Fruit fly (Drosophila melanogaster) whole organism, embryonic: ENCODE results near the gene Nopp140.

ENCODE experiments used
- Atf3 ChIP-seq: fragments of 200-800 bp; sonication (Bioruptor generic); optimal IDR thresholded peaks from 3 replicates; lab custom pipeline; 2016; ENCODE audit warnings: missing biosample characterization, missing genetic modification characterization
- Awh ChIP-seq: fragments of 200-800 bp; sonication (Bioruptor generic); IDR thresholded peaks from 2 replicates; pipeline ENCODE4, ENCODE4 v1.3.6; 2022; ENCODE audit warnings: missing biosample characterization, missing genetic modification characterization
- CG10654 ChIP-seq: fragments of 200-800 bp; sonication (Bioruptor generic); optimal IDR thresholded peaks from 2 replicates; lab custom pipeline; 2016; ENCODE audit warnings: missing biosample characterization, missing genetic modification characterization
- CG11093 ChIP-seq: fragments of 200-800 bp; sonication (Bioruptor generic); IDR thresholded peaks from 3 replicates; pipeline ENCODE4 v1.3.6; 2022; ENCODE audit warnings: missing biosample characterization, missing genetic modification characterization
- CG11695 ChIP-seq: fragments of 200-800 bp; sonication (Bioruptor generic); IDR thresholded peaks from 3 replicates; pipeline ENCODE4 v1.3.6; 2022; ENCODE audit warnings: missing biosample characterization, missing genetic modification characterization
- CG16813 ChIP-seq: fragments of 200-800 bp; sonication (Bioruptor generic); IDR thresholded peaks from 3 replicates; pipeline ENCODE4 v1.3.6; 2022; ENCODE audit warnings: missing biosample characterization, missing genetic modification characterization; ENCODE audit not compliant: partially characterized antibody
- CG18476 ChIP-seq: fragments of 200-800 bp; sonication (Bioruptor generic); optimal IDR thresholded peaks from 2 replicates; lab custom pipeline; 2016; ENCODE audit warnings: missing biosample characterization, mild to moderate bottlenecking, missing genetic modification characterization
- CG2129 ChIP-seq: fragments of 200-800 bp; sonication (Bioruptor generic); IDR thresholded peaks from 2 replicates; pipeline ENCODE4 v1.3.6; 2022; ENCODE audit warnings: missing biosample characterization, missing genetic modification characterization; ENCODE audit not compliant: partially characterized antibody
- CG4282 ChIP-seq: fragments of 200-800 bp; sonication (Bioruptor generic); optimal IDR thresholded peaks from 2 replicates; lab custom pipeline; 2016; ENCODE audit warnings: missing biosample characterization, missing genetic modification characterization
- CG7745 ChIP-seq: fragments of 200-800 bp; sonication (Bioruptor generic); optimal IDR thresholded peaks from 2 replicates; lab custom pipeline; 2018; ENCODE audit warnings: missing biosample characterization, mild to moderate bottlenecking, missing genetic modification characterization, moderate library complexity
- CG8359 ChIP-seq: fragments of 200-800 bp; sonication (Bioruptor generic); optimal IDR thresholded peaks from 2 replicates; lab custom pipeline; 2017; ENCODE audit warnings: missing biosample characterization, mild to moderate bottlenecking, missing genetic modification characterization, borderline replicate concordance
- Dad ChIP-seq: fragments of 200-800 bp; sonication (Bioruptor generic); optimal IDR thresholded peaks from 3 replicates; lab custom pipeline; 2016; ENCODE audit warnings: missing biosample characterization, missing genetic modification characterization
- Dbx ChIP-seq: fragments of 200-800 bp; sonication (Bioruptor generic); IDR thresholded peaks from 3 replicates; pipeline ENCODE4 v1.3.6; 2022; ENCODE audit warnings: missing biosample characterization, missing genetic modification characterization
- Dek ChIP-seq: fragments of 200-800 bp; sonication (Bioruptor generic); optimal IDR thresholded peaks from 3 replicates; lab custom pipeline; 2019; ENCODE audit warnings: missing biosample characterization, mild to moderate bottlenecking, missing genetic modification characterization, moderate library complexity
- Dip2 ChIP-seq: fragments of 200-800 bp; sonication (Bioruptor generic); IDR thresholded peaks from 2 replicates; pipeline ENCODE4 v1.3.6; 2022; ENCODE audit warnings: missing biosample characterization, missing genetic modification characterization
- Doc3 ChIP-seq: fragments of 200-800 bp; sonication (Bioruptor generic); IDR thresholded peaks from 3 replicates; pipeline ENCODE4 v1.3.6; 2022; ENCODE audit warnings: missing biosample characterization, missing genetic modification characterization; ENCODE audit not compliant: partially characterized antibody
- Ets65A ChIP-seq: fragments of 200-800 bp; sonication (Bioruptor generic); peaks from one replicate; lab custom pipeline; 2016; ENCODE audit warnings: missing biosample characterization, missing genetic modification characterization
- HLH4C ChIP-seq: fragments of 200-800 bp; sonication (Bioruptor generic); IDR thresholded peaks from 3 replicates; pipeline ENCODE4 v1.3.6; 2022; ENCODE audit warnings: missing biosample characterization, missing genetic modification characterization; ENCODE audit not compliant: partially characterized antibody
- HmgZ ChIP-seq: fragments of 200-800 bp; sonication (Bioruptor generic); optimal IDR thresholded peaks from 2 replicates; lab custom pipeline; 2018; ENCODE audit warnings: missing biosample characterization, mild to moderate bottlenecking, missing genetic modification characterization
- Hr39 ChIP-seq: fragments of >200 bp; optimal IDR thresholded peaks from 2 replicates; lab custom pipeline; 2017
- Kr ChIP-seq: fragments of 200-800 bp; sonication (Bioruptor generic); optimal IDR thresholded peaks from 2 replicates; lab custom pipeline; 2017; ENCODE audit warnings: missing biosample characterization, mild to moderate bottlenecking, missing genetic modification characterization
- Lim3 ChIP-seq: fragments of 200-800 bp; sonication (Bioruptor generic); IDR thresholded peaks from 2 replicates; pipeline ENCODE4 v1.3.6; 2022; ENCODE audit warnings: missing biosample characterization, missing genetic modification characterization
- Mad ChIP-seq: fragments of 200-800 bp; sonication (Bioruptor generic); optimal IDR thresholded peaks from 2 replicates; lab custom pipeline; 2016; ENCODE audit warnings: missing biosample characterization, missing genetic modification characterization
- NK7.1 ChIP-seq: fragments of 200-800 bp; sonication (Bioruptor generic); optimal IDR thresholded peaks from 3 replicates; lab custom pipeline; 2016; ENCODE audit warnings: missing biosample characterization, missing genetic modification characterization
- Neu2 ChIP-seq: fragments of 200-800 bp; sonication (Bioruptor generic); optimal IDR thresholded peaks from 3 replicates; lab custom pipeline; 2016; ENCODE audit warnings: missing biosample characterization, missing genetic modification characterization, borderline replicate concordance
- Pdp1 ChIP-seq, 2 experiments: fragments of 200-800 bp; sonication (Bioruptor generic); optimal IDR thresholded peaks; 3 replicates each; lab custom pipeline; 2016; ENCODE audit warnings: missing biosample characterization in 2 of 2, missing genetic modification characterization in 2 of 2, mild to moderate bottlenecking in 1 of 2, moderate library complexity in 1 of 2
- Poxn ChIP-seq: fragments of 200-800 bp; sonication (Bioruptor generic); IDR thresholded peaks from 2 replicates; pipeline ENCODE4 v1.3.6; 2022; ENCODE audit warnings: missing biosample characterization, missing genetic modification characterization
- Scr ChIP-seq: fragments of 200-800 bp; sonication (Bioruptor generic); IDR thresholded peaks from 2 replicates; pipeline ENCODE4 v1.3.6; 2022; ENCODE audit warnings: missing biosample characterization, missing genetic modification characterization; ENCODE audit not compliant: partially characterized antibody
- TFAM ChIP-seq: fragments of 200-800 bp; sonication (Bioruptor generic); optimal IDR thresholded peaks from 2 replicates; lab custom pipeline; 2017; ENCODE audit warnings: missing biosample characterization, missing genetic modification characterization, inconsistent platforms
- Xbp1 ChIP-seq: fragments of 200-800 bp; sonication (Bioruptor generic); optimal IDR thresholded peaks from 3 replicates; lab custom pipeline; 2016; ENCODE audit warnings: missing biosample characterization, mild to moderate bottlenecking, missing genetic modification characterization
- ab ChIP-seq: fragments of 200-800 bp; sonication (Bioruptor generic); optimal IDR thresholded peaks from 2 replicates; lab custom pipeline; 2016; ENCODE audit warnings: missing biosample characterization, missing genetic modification characterization
- bab2 ChIP-seq: fragments of 200-800 bp; sonication (Bioruptor generic); optimal IDR thresholded peaks from 2 replicates; lab custom pipeline; 2016; ENCODE audit warnings: missing biosample characterization, missing genetic modification characterization
- caup ChIP-seq: fragments of 200-800 bp; sonication (Bioruptor generic); optimal IDR thresholded peaks from 3 replicates; lab custom pipeline; 2017; ENCODE audit warnings: missing biosample characterization, mild to moderate bottlenecking, missing genetic modification characterization, moderate library complexity; ENCODE audit not compliant: severe bottlenecking
- ci ChIP-seq: fragments of 200-800 bp; sonication (Bioruptor generic); IDR thresholded peaks from 3 replicates; pipeline ENCODE4 v1.3.6; 2022; ENCODE audit warnings: missing biosample characterization, missing genetic modification characterization
- dan ChIP-seq: fragments of 200-800 bp; sonication (Bioruptor generic); IDR thresholded peaks from 2 replicates; pipeline ENCODE4 v1.3.6; 2022; ENCODE audit warnings: missing biosample characterization, missing genetic modification characterization
- dpn ChIP-seq, 2 experiments: fragments of 200-800 bp; sonication (Bioruptor generic); optimal IDR thresholded peaks; 3 replicates each; lab custom pipeline; 2016; ENCODE audit warnings: missing biosample characterization in 2 of 2, missing genetic modification characterization in 2 of 2
- gce ChIP-seq: fragments of 200-800 bp; sonication (Bioruptor generic); IDR thresholded peaks from 3 replicates; pipeline ENCODE4 v1.3.6; 2022; ENCODE audit warnings: missing biosample characterization, missing genetic modification characterization
- gro ChIP-seq: fragments of 200-800 bp; sonication (Bioruptor generic); optimal IDR thresholded peaks from 2 replicates; lab custom pipeline; 2016; ENCODE audit warnings: missing biosample characterization, missing genetic modification characterization
- gsb ChIP-seq: fragments of 200-800 bp; sonication (Bioruptor generic); IDR thresholded peaks from 2 replicates; pipeline ENCODE4 v1.3.6; 2022; ENCODE audit warnings: missing biosample characterization, missing genetic modification characterization
- gt ChIP-seq: fragments of 200-800 bp; sonication (Bioruptor generic); IDR thresholded peaks from 2 replicates; pipeline ENCODE4 v1.3.6; 2022; ENCODE audit warnings: missing biosample characterization, missing genetic modification characterization
- kah ChIP-seq: fragments of 200-800 bp; sonication (Bioruptor generic); optimal IDR thresholded peaks from 2 replicates; lab custom pipeline; 2018; ENCODE audit warnings: missing biosample characterization, mild to moderate bottlenecking, missing genetic modification characterization
- nau ChIP-seq: fragments of 200-800 bp; sonication (Bioruptor generic); optimal IDR thresholded peaks from 3 replicates; lab custom pipeline; 2017; ENCODE audit warnings: missing biosample characterization, mild to moderate bottlenecking, missing genetic modification characterization, missing genetic modification reagents
- org-1 ChIP-seq: fragments of 200-800 bp; sonication (Bioruptor generic); optimal IDR thresholded peaks from 2 replicates; lab custom pipeline; 2017; ENCODE audit warnings: missing biosample characterization, missing genetic modification characterization
- pfk ChIP-seq: fragments of 200-800 bp; sonication (Bioruptor generic); optimal IDR thresholded peaks from 2 replicates; lab custom pipeline; 2018; ENCODE audit warnings: missing biosample characterization, mild to moderate bottlenecking, missing genetic modification characterization, moderate library complexity
- psq ChIP-seq: fragments of 200-800 bp; sonication (Bioruptor generic); optimal IDR thresholded peaks from 2 replicates; lab custom pipeline; 2017; ENCODE audit warnings: missing biosample characterization, missing genetic modification characterization
- sd ChIP-seq: fragments of 200-800 bp; sonication (Bioruptor generic); optimal IDR thresholded peaks from 3 replicates; lab custom pipeline; 2018; ENCODE audit warnings: missing biosample characterization, mild to moderate bottlenecking, missing genetic modification characterization, moderate library complexity
- shn ChIP-seq: fragments of 200-800 bp; sonication (Bioruptor generic); optimal IDR thresholded peaks from 3 replicates; lab custom pipeline; 2016; ENCODE audit warnings: missing biosample characterization, missing genetic modification characterization
- wek ChIP-seq: fragments of 200-800 bp; sonication (Bioruptor generic); optimal IDR thresholded peaks from 3 replicates; lab custom pipeline; 2018; ENCODE audit warnings: missing biosample characterization, mild to moderate bottlenecking, missing genetic modification characterization, moderate library complexity

Nopp140 gene

dm6 chr3L:21832203-21833160 is at the start of gene Nopp140, which contains the start of gene CG7148 (continued):
- TF ChIP-seq Doc3 (GFP tag; lab: Robert Waterston, UW) (no peak), ab (GFP tag; lab: Kevin White, UChicago) (no peak), Awh (GFP tag; lab: Robert Waterston, UW) (peak; percentile 50; the same call in 1 of the 2 replicates), Xbp1 (GFP tag; lab: Kevin White, UChicago) (peak; percentile 83), CG11695 (GFP tag; lab: Robert Waterston, UW) (0 out of 3 replicates have a peak, but pooled peaks have one; percentile 24), Poxn (GFP tag; lab: Robert Waterston, UW) (no peak), Kr (GFP tag; lab: Kevin White, UChicago) (no peak), sd (peak; percentile 71), Pdp1 (GFP tag; optimal IDR thresholded peaks at IDR 0.05; lab: Kevin White, UChicago) (peak; percentile 38 to 62), Lim3 (GFP tag; lab: Robert Waterston, UW) (no peak), CG4282 (peak; percentile 50), dpn (GFP tag; optimal IDR thresholded peaks at IDR 0.05; lab: Kevin White, UChicago) (peak; percentile 62 to 70), CG16813 (GFP tag; lab: Robert Waterston, UW) (peak; percentile 40; the same call in 1 of the 3 replicates), Dip2 (GFP tag; lab: Robert Waterston, UW) (no peak), CG7745 (no peak), HmgZ (tag; lab: Kevin White, UChicago) (peak; percentile 83), pfk (GFP tag; lab: Kevin White, UChicago) (peak; percentile 34), ci (GFP tag; lab: Robert Waterston, UW) (peak; percentile 87), Scr (no peak; the same call in 1 of the 2 replicates), CG18476 (GFP tag; lab: Kevin White, UChicago) (no peak), shn (GFP tag; lab: Kevin White, UChicago) (peak; percentile 66), dan (GFP tag; lab: Robert Waterston, UW) (no peak), CG2129 (no peak), Dek (tag; lab: Kevin White, UChicago) (peak; percentile 46), Dad (GFP tag; lab: Kevin White, UChicago) (peak; percentile 27), TFAM (no peak), HLH4C (GFP tag; lab: Robert Waterston, UW) (0 out of 3 replicates have a peak, but pooled peaks have one; percentile 19), bab2 (GFP tag; lab: Kevin White, UChicago) (peak; percentile 45), psq (GFP tag; lab: Kevin White, UChicago) (no peak), Atf3 (GFP tag; lab: Kevin White, UChicago) (peak; percentile 44), CG8359 (GFP tag; lab: Kevin White, UChicago) (no peak), gt (GFP tag; lab: Robert Waterston, UW) (no peak), kah (GFP tag; lab: Kevin White, UChicago) (peak; percentile 12), gce (GFP tag; lab: Robert Waterston, UW) (0 out of 3 replicates have a peak, but pooled peaks have one; percentile 48), Ets65A (GFP tag; lab: Kevin White, UChicago) (peak; percentile 95), wek (GFP tag; lab: Kevin White, UChicago) (peak; percentile 100), NK7.1 (GFP tag; lab: Kevin White, UChicago) (no peak), gro (peak; percentile 24), gsb (GFP tag; lab: Robert Waterston, UW) (no peak), nau (GFP tag; lab: Kevin White, UChicago) (no peak), CG11093 (no peak), Hr39 (lab: Kevin White, UChicago) (no peak), Neu2 (no peak), caup (GFP tag; lab: Kevin White, UChicago) (peak; percentile 71), Mad (GFP tag; lab: Kevin White, UChicago) (peak; percentile 54), Dbx (peak; percentile 59; the same call in 2 of the 3 replicates), CG10654 (GFP tag; lab: Kevin White, UChicago) (peak; percentile 48), org-1 (GFP tag; lab: Kevin White, UChicago) (no peak)
